Worm (Caenorhabditis elegans): ENCODE measurements around the gene ZK470.6.

Gene ZK470.6

DNA sequence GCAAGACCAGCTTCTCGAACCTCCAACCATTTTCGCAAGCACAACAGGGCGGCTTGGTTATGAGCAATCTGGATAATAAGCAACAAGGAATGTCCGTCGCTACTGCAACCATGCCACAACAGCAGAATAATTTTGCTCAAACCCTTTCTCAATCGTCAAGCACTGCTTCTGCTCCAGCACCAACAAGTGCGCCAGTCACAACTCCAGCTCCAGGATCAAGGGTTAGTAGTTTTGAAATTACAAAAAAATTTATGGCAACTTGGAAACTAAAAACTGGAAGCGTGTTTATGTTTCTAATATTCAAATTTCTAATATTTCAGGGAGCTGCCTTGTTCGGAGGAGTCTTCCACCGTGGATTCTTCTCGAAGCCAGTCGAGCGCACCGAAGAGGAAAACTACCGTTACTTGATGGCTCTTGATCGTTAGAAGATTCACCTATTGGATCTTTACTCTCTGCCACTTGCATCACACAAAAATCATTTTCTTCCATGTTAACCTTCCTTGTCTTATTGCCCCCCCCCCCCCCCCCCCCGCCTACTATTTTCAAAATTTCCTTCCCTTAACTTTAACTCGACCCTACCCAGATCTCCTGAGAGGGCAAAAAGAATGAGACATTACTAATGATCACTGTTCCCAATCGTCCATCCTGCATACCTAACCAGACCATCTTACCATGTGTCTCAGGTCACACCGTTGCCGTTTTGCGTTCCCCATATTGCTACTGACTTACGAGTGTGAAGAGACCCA lies 30.3 kb downstream of the ZK470.6 start:
- TF ChIP-seq ama-1 (optimal IDR thresholded peaks at IDR 0.05) (no peak), ets-7 (tag; optimal IDR thresholded peaks at IDR 0.05) (no peak), flt-1 (GFP tag; IDR thresholded peaks at IDR 0.05) (no peak), hnd-1 (tag; optimal IDR thresholded peaks at IDR 0.05) (no peak), ceh-13 (GFP tag; optimal IDR thresholded peaks at IDR 0.05) (no peak), ceh-36 (tag; optimal IDR thresholded peaks at IDR 0.05) (no peak), pes-1 (GFP tag; IDR thresholded peaks at IDR 0.05) (no peak), tbx-37 (GFP tag; conservative IDR thresholded peaks at IDR 0.05) (no peak), B0310.2 (tag; optimal IDR thresholded peaks at IDR 0.05) (no peak), F13C5.2 (tag; optimal IDR thresholded peaks at IDR 0.05) (no peak), hmg-4 (GFP tag; optimal IDR thresholded peaks at IDR 0.05) (no peak), tra-4 (tag; optimal IDR thresholded peaks at IDR 0.05) (no peak), hmbx-1 (tag; optimal IDR thresholded peaks at IDR 0.05) (no peak), aly-1 (tag; optimal IDR thresholded peaks at IDR 0.05) (no peak), scrt-1 (GFP tag; IDR thresholded peaks at IDR 0.05) (no peak), tbx-11 (GFP tag; IDR thresholded peaks at IDR 0.05) (no peak), sea-1 (GFP tag; conservative IDR thresholded peaks at IDR 0.05) (no peak)

DNA sequence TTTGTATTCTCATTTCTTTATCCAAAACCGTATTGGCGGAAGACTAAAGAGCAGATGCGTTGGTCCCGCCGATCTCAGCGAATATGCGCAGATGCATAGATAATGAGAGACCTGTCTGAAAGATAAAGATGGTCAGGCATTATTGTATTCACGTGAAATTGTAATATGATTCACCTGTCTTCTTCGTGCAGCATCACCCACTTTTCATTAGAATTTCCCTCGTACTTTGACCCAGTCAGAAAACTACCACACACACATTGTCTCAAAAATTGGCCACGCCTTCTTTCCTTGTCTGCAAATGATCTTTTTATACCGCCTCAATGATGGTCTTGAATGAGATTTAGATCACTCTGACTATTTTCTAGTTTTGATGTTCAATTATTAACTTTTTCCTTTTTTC lies 31.2 kb downstream of the ZK470.6 start:
- TF ChIP-seq aly-1 (tag; optimal IDR thresholded peaks at IDR 0.05) (no peak), flt-1 (GFP tag; IDR thresholded peaks at IDR 0.05) (no peak), F13C5.2 (tag; optimal IDR thresholded peaks at IDR 0.05) (no peak), scrt-1 (GFP tag; IDR thresholded peaks at IDR 0.05) (no peak), ceh-36 (tag; optimal IDR thresholded peaks at IDR 0.05) (no peak)

DNA sequence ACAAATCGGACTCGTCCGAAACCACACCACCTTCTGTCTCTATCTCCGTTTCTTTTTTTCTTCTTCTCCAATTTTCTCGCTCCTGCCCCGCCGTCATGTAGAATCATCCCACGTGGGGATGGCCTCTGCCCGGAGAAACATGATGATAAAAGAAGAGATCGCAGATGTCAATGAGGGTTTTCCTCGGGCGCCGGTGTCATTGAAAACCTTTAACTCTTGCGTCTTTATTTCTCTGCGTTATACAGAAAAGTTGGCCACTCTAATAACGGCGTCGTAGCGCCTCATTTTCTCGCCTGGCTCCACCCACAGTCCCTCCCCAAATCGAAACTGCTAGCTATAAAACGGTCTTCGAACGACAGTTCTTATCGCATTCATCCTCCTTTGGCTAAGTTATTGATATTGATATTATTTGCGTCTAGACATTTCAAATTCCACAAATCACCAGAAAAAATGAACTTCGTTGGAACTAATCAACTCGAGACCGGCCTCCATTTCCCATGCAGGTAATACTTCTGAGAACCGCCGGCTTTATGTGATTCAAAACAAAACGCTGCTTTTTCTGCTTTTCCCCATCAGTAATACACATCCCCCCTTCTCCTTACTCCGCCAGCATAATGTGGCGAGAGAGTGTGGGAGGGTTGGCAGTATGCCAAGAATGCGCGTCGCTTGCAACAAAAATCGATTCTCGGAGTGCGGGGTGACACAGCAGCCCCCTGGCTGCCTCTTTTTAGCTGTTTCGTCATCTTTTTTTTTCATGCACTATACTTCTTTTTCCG lies 32.1 kb downstream of the ZK470.6 start:
- TF ChIP-seq tbx-11 (GFP tag; IDR thresholded peaks at IDR 0.05) (peak; percentile 54; the same call in 1 of the 2 replicates), ets-7 (tag; optimal IDR thresholded peaks at IDR 0.05) (no peak), F13C5.2 (tag; optimal IDR thresholded peaks at IDR 0.05) (peak; percentile 31)

DNA sequence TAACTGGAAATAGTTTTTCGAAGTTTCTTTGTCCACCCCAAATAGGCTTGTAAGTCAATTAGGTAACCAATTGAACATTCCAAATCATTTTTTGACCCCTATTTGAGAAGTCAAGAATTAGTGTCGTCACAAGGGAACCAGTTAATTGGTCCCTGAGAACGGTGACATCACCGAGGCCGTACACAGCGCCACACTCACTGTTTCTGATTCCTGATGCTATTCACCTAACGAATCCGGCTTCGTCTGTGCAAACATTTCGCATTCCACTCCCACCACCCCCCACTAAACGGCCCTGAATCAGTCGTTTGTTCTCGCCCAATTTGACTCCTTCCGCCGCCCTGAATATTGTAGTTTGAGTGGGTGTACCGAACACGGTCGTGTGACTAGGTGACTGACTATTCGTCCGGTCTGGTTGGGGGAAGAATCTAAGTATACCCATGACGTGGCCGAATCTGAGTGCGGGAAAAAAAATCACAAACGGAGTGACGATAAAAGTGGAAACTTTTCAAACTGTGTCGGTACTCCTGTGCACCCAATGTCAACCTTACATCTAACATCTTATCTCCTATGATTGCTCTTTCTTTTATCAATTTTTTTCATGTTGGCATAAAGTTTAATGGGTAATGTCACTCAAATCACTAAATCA lies 33.0 kb downstream of the ZK470.6 start:
- TF ChIP-seq ceh-36 (tag; optimal IDR thresholded peaks at IDR 0.05) (no peak), hnd-1 (tag; optimal IDR thresholded peaks at IDR 0.05) (no peak), hmbx-1 (tag; optimal IDR thresholded peaks at IDR 0.05) (no peak)

DNA sequence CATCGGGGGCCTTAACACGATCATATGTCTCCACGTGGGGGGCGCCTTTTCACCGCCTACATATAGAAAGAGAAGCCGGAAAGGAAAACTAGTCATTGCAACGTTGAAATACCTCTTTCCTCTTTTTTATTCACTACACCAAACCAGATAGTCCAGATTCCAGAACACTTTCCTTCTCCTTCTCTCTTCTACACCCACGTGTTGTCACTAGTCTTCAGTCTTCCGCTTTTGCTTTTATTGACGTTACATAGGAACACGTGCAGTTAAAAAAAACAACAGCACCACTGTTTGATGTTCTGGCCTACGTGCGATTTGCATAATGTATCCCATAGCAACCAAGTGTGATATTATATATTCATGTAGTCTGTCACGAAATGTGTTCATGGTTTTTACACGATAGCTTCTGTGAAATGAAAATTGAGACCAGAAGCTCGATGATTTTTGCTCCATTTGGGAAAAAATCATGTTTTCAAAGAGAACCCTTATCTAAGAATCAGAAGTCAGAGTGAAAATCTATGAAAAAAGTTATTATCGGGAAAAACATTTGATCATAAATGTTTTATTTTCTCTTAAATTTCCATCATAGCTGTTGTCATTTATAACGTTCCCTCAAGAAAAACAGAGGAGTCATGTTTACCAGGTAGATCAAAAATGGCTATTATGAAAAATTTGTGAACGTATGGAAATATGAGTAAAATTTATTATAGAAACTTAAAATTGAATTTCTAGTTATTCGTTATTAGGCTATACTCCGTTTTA lies 33.9 kb downstream of the ZK470.6 start:
- no peak for TF ChIP-seq scrt-1 (GFP tag; IDR thresholded peaks at IDR 0.05)
- TF ChIP-seq hmbx-1 (tag; optimal IDR thresholded peaks at IDR 0.05) = no peak
- TF ChIP-seq ama-1 (optimal IDR thresholded peaks at IDR 0.05) = no peak
- no peak for TF ChIP-seq sea-1 (GFP tag; conservative IDR thresholded peaks at IDR 0.05)
- no peak for TF ChIP-seq B0310.2 (tag; optimal IDR thresholded peaks at IDR 0.05)
- TF ChIP-seq tbx-11 (GFP tag; IDR thresholded peaks at IDR 0.05) = no peak

DNA sequence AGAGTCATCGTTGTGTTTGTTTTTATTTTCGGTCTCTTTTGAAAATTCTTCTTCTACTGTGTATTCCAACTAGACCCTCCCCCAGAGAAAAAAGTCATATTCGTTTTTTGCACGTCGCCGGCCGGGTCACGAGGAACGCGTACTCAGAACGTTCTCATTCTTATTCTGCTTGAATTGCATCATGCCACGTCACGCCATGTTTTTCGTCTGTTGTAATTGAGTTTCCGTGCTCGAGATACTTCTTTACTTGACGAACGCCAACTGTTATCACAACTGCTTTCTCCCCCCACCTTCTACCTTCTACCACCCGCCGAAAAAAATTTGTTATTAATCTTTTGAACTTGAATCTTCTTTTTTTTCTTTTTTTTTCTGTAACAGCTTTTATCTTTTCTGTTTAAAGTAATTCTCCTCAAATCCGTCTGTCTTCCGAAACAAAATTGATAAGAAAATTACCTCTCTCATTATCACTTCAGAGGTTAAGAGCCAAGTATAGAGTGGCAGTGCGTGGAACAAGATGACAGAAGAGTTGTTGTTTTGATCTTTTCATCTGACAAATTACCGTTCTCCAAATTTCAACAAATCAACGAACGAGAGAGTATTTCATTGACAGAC lies 34.5 kb downstream of the ZK470.6 start:
- TF ChIP-seq ama-1 (optimal IDR thresholded peaks at IDR 0.05) (no peak), hmg-4 (GFP tag; optimal IDR thresholded peaks at IDR 0.05) (no peak), hnd-1 (tag; optimal IDR thresholded peaks at IDR 0.05) (no peak), ceh-36 (tag; optimal IDR thresholded peaks at IDR 0.05) (no peak), scrt-1 (GFP tag; IDR thresholded peaks at IDR 0.05) (no peak), ceh-13 (GFP tag; optimal IDR thresholded peaks at IDR 0.05) (no peak), B0310.2 (tag; optimal IDR thresholded peaks at IDR 0.05) (no peak), tbx-11 (GFP tag; IDR thresholded peaks at IDR 0.05) (no peak), flt-1 (GFP tag; IDR thresholded peaks at IDR 0.05) (no peak), sea-1 (GFP tag; conservative IDR thresholded peaks at IDR 0.05) (no peak), aly-1 (tag; optimal IDR thresholded peaks at IDR 0.05) (no peak), hmbx-1 (tag; optimal IDR thresholded peaks at IDR 0.05) (no peak), ets-7 (tag; optimal IDR thresholded peaks at IDR 0.05) (no peak), tra-4 (tag; optimal IDR thresholded peaks at IDR 0.05) (no peak), F13C5.2 (tag; optimal IDR thresholded peaks at IDR 0.05) (no peak), tbx-37 (GFP tag; conservative IDR thresholded peaks at IDR 0.05) (no peak)

DNA sequence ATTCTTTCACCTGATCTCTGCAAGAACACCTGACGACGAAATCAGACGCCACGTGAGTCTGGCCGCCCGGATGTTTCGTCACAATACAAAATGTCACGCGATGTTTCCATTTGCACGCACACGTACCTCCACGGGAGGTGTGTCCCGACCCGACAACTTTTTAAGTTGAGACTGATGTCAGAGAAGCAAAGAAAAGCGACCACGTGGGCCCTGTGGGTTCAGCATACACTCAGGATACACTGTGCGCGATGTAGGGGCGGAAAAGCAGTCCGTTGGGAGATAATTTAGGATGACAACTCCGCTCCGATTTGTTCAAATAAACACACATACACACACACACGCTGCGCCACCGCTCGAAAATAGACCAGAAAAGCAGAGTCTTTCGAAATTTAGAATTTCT lies 35.1 kb downstream of the ZK470.6 start:
- TF ChIP-seq hnd-1 (tag; optimal IDR thresholded peaks at IDR 0.05) (no peak), ets-7 (tag; optimal IDR thresholded peaks at IDR 0.05) (no peak), tbx-37 (GFP tag; conservative IDR thresholded peaks at IDR 0.05) (no peak), aly-1 (tag; optimal IDR thresholded peaks at IDR 0.05) (no peak), F13C5.2 (tag; optimal IDR thresholded peaks at IDR 0.05) (no peak), ceh-13 (GFP tag; optimal IDR thresholded peaks at IDR 0.05) (no peak), tbx-11 (GFP tag; IDR thresholded peaks at IDR 0.05) (no peak), hmbx-1 (tag; optimal IDR thresholded peaks at IDR 0.05) (no peak), tra-4 (tag; optimal IDR thresholded peaks at IDR 0.05) (no peak), pes-1 (GFP tag; IDR thresholded peaks at IDR 0.05) (no peak), hmg-4 (GFP tag; optimal IDR thresholded peaks at IDR 0.05) (no peak)

Data from whole organism, early embryonic.